Worm (Caenorhabditis elegans) whole organism, L1 larva: ENCODE measurements around the gene fipr-1.
"Not testable (repeated sequence)": the region's sequence is repeated elsewhere in the genome, so short reads cannot be mapped to it uniquely, and the experiment has no call there.

Experiments
- F16B12.6 ChIP-seq: fragments of 150-350 bp; optimal IDR thresholded peaks from 2 replicates; lab custom pipeline; 2014; ENCODE audit warnings: missing biosample characterization, missing genetic modification characterization
- aha-1 ChIP-seq: fragments of 150-350 bp; optimal IDR thresholded peaks from 2 replicates; lab custom pipeline; 2014; ENCODE audit warnings: missing biosample characterization, missing genetic modification characterization
- alr-1 ChIP-seq: fragments of 200-800 bp; sonication (Bioruptor generic); optimal IDR thresholded peaks from 2 replicates; lab custom pipeline; 2018; ENCODE audit warnings: borderline replicate concordance, mild to moderate bottlenecking, missing genetic modification characterization, missing compliant biosample characterization
- aly-2 ChIP-seq: fragments of 150-350 bp; optimal IDR thresholded peaks from 2 replicates; lab custom pipeline; 2014; ENCODE audit warnings: missing biosample characterization, missing genetic modification characterization
- ama-1 ChIP-seq: fragments of 150-350 bp; optimal IDR thresholded peaks from 2 replicates; lab custom pipeline; 2014
- ceh-63 ChIP-seq: fragments of 200-800 bp; sonication (Bioruptor generic); optimal IDR thresholded peaks from 2 replicates; lab custom pipeline; 2018; ENCODE audit warnings: mild to moderate bottlenecking, missing genetic modification characterization, missing compliant biosample characterization
- ceh-88 ChIP-seq: fragments of 200-800 bp; sonication (Bioruptor generic); IDR thresholded peaks from 2 replicates; pipeline ENCODE4 v1.3.6; 2022; ENCODE audit warnings: missing genetic modification characterization, missing compliant biosample characterization
- ceh-90 ChIP-seq: sonication (generic microtip); optimal IDR thresholded peaks from 2 replicates; lab custom pipeline; 2016; ENCODE audit warnings: missing genetic modification characterization, missing compliant biosample characterization
- dsc-1 ChIP-seq: sonication (generic microtip); optimal IDR thresholded peaks from 2 replicates; lab custom pipeline; 2016; ENCODE audit warnings: mild to moderate bottlenecking, missing genetic modification characterization, missing compliant biosample characterization
- efl-3 ChIP-seq: fragments of 200-800 bp; sonication (Bioruptor generic); optimal IDR thresholded peaks from 2 replicates; lab custom pipeline; 2018; ENCODE audit warnings: mild to moderate bottlenecking, missing genetic modification characterization, missing compliant biosample characterization
- egl-13 ChIP-seq: sonication (generic microtip); optimal IDR thresholded peaks from 2 replicates; lab custom pipeline; 2016; ENCODE audit warnings: missing genotype, missing genetic modification reagents, missing genetic modification characterization, missing compliant biosample characterization
- egl-27 ChIP-seq, 2 experiments: fragments of 150-350 bp in 1 of 2; sonication (generic microtip); optimal IDR thresholded peaks; 3 replicates each; lab custom pipeline; 2017 to 2018; ENCODE audit warnings: missing biosample characterization in 2 of 2, missing genetic modification characterization in 2 of 2, missing genetic modification reagents in 2 of 2
- ets-5 ChIP-seq: fragments of 200-800 bp; sonication (Bioruptor generic); IDR thresholded peaks from 2 replicates; pipeline ENCODE4 v1.3.6; 2022; ENCODE audit warnings: missing genetic modification characterization, missing compliant biosample characterization
- fkh-10 ChIP-seq: sonication (generic microtip); optimal IDR thresholded peaks from 2 replicates; lab custom pipeline; 2017; ENCODE audit warnings: missing biosample characterization, missing genetic modification reagents, missing genetic modification characterization
- fos-1 ChIP-seq: fragments of 150-350 bp; optimal IDR thresholded peaks from 2 replicates; lab custom pipeline; 2014; ENCODE audit warnings: missing biosample characterization, missing genetic modification characterization
- hlh-4 ChIP-seq: sonication (generic microtip); optimal IDR thresholded peaks from 2 replicates; lab custom pipeline; 2016; ENCODE audit warnings: mild to moderate bottlenecking, missing genetic modification characterization, missing compliant biosample characterization
- isw-1 ChIP-seq: fragments of 200-800 bp; sonication (Bioruptor generic); IDR thresholded peaks from 2 replicates; pipeline ENCODE4 v1.3.6; 2022; ENCODE audit warnings: missing genetic modification characterization, missing compliant biosample characterization
- lin-13 ChIP-seq: fragments of 150-350 bp; optimal IDR thresholded peaks from 2 replicates; lab custom pipeline; 2014; ENCODE audit warnings: missing biosample characterization, missing genetic modification reagents, missing genetic modification characterization
- lin-15B ChIP-seq: fragments of 150-350 bp; sonication (generic microtip); optimal IDR thresholded peaks from 3 replicates; lab custom pipeline; 2014; ENCODE audit warnings: missing biosample characterization, missing genetic modification characterization
- lin-35 ChIP-seq, 2 experiments: fragments of 150-350 bp; optimal IDR thresholded peaks; 2 replicates each; lab custom pipeline; 2014; ENCODE audit warnings: missing biosample characterization in 2 of 2, missing genetic modification characterization in 2 of 2, missing genetic modification reagents in 2 of 2
- lir-3 ChIP-seq: sonication (generic microtip); optimal IDR thresholded peaks from 2 replicates; lab custom pipeline; 2016; ENCODE audit warnings: mild to moderate bottlenecking, missing genetic modification characterization, moderate library complexity, missing compliant biosample characterization; ENCODE audit not compliant: poor library complexity
- mep-1 ChIP-seq: fragments of 150-350 bp; optimal IDR thresholded peaks from 2 replicates; lab custom pipeline; 2014; ENCODE audit warnings: missing biosample characterization, missing genetic modification characterization
- nhr-11 ChIP-seq: fragments of 150-350 bp; optimal IDR thresholded peaks from 2 replicates; lab custom pipeline; 2014; ENCODE audit warnings: missing biosample characterization, missing genetic modification characterization
- nhr-20 ChIP-seq: sonication (generic microtip); optimal IDR thresholded peaks from 2 replicates; lab custom pipeline; 2016; ENCODE audit warnings: mild to moderate bottlenecking, missing genetic modification characterization, missing compliant biosample characterization
- nhr-28 ChIP-seq: fragments of 150-350 bp; optimal IDR thresholded peaks from 2 replicates; lab custom pipeline; 2014; ENCODE audit warnings: missing biosample characterization, missing genetic modification characterization
- nhr-71 ChIP-seq: sonication (generic microtip); optimal IDR thresholded peaks from 2 replicates; lab custom pipeline; 2016; ENCODE audit warnings: mild to moderate bottlenecking, missing genetic modification characterization, moderate library complexity, missing compliant biosample characterization
- nhr-76 ChIP-seq: sonication (generic microtip); optimal IDR thresholded peaks from 2 replicates; lab custom pipeline; 2017; ENCODE audit warnings: missing biosample characterization, missing genetic modification characterization
- nhr-90 ChIP-seq: sonication (generic microtip); optimal IDR thresholded peaks from 2 replicates; lab custom pipeline; 2016; ENCODE audit warnings: mild to moderate bottlenecking, missing genetic modification characterization, missing compliant biosample characterization; ENCODE audit not compliant: poor library complexity
- pag-3 ChIP-seq: sonication (generic microtip); optimal IDR thresholded peaks from 2 replicates; lab custom pipeline; 2017; ENCODE audit warnings: missing genetic modification characterization, mild to moderate bottlenecking, missing compliant biosample characterization, antibody characterized with exemption, borderline replicate concordance; ENCODE audit not compliant: insufficient read depth
- pax-3 ChIP-seq: fragments of 200-800 bp; sonication (Bioruptor generic); optimal IDR thresholded peaks from 2 replicates; lab custom pipeline; 2018; ENCODE audit warnings: mild to moderate bottlenecking, missing genetic modification characterization, moderate library complexity, missing compliant biosample characterization
- pqm-1 ChIP-seq: sonication (generic microtip); optimal IDR thresholded peaks from 3 replicates; lab custom pipeline; 2017; ENCODE audit warnings: missing biosample characterization, missing genetic modification characterization
- rnt-1 ChIP-seq: sonication (generic microtip); optimal IDR thresholded peaks from 2 replicates; lab custom pipeline; 2016; ENCODE audit warnings: mild to moderate bottlenecking, missing genetic modification characterization, moderate library complexity, missing compliant biosample characterization
- snpc-4 ChIP-seq: fragments of 150-350 bp; optimal IDR thresholded peaks from 2 replicates; lab custom pipeline; 2014; ENCODE audit warnings: missing biosample characterization, missing genetic modification characterization
- sptf-1 ChIP-seq: fragments of 150-350 bp; optimal IDR thresholded peaks from 2 replicates; lab custom pipeline; 2014; ENCODE audit warnings: missing biosample characterization, missing genetic modification characterization
- tbx-2 ChIP-seq: sonication (generic microtip); optimal IDR thresholded peaks from 2 replicates; lab custom pipeline; 2016; ENCODE audit warnings: missing genetic modification characterization, missing compliant biosample characterization
- tlp-1 ChIP-seq: fragments of 150-350 bp; optimal IDR thresholded peaks from 2 replicates; lab custom pipeline; 2014; ENCODE audit warnings: missing biosample characterization, missing genetic modification characterization
- unc-130 ChIP-seq: fragments of 150-350 bp; optimal IDR thresholded peaks from 2 replicates; lab custom pipeline; 2017; ENCODE audit warnings: missing biosample characterization, missing genetic modification characterization, inconsistent platforms
- unc-30 ChIP-seq: sonication (generic microtip); optimal IDR thresholded peaks from 2 replicates; lab custom pipeline; 2017; ENCODE audit warnings: missing biosample characterization, missing genetic modification characterization
- unc-62 ChIP-seq: fragments of 150-350 bp; optimal IDR thresholded peaks from 2 replicates; lab custom pipeline; 2014; ENCODE audit warnings: missing biosample characterization, missing genetic modification reagents, missing genetic modification characterization
- xbp-1 ChIP-seq: sonication (generic microtip); optimal IDR thresholded peaks from 2 replicates; lab custom pipeline; 2016; ENCODE audit warnings: missing genetic modification characterization, missing compliant biosample characterization
- ztf-11 ChIP-seq, 2 experiments: sonication (generic microtip); optimal IDR thresholded peaks; 2 replicates each; lab custom pipeline; 2016 to 2017; ENCODE audit warnings: missing genetic modification characterization in 2 of 2, missing biosample characterization in 1 of 2, missing compliant biosample characterization in 1 of 2
- ztf-4 ChIP-seq: fragments of 150-350 bp; optimal IDR thresholded peaks from 2 replicates; lab custom pipeline; 2014; ENCODE audit warnings: missing biosample characterization, missing genetic modification characterization

fipr-1 gene

ce11 chrV:12395699-12396098 lies 34.2 kb upstream of the fipr-1 start, which contains the start of gene twk-14:
Gene twk-14, minus strand, starts transcription at chrV:12395706.
- TF ChIP-seq F16B12.6 (tag; lab: Kevin White, UChicago): no peak
- TF ChIP-seq pax-3 (tag; lab: Kevin White, UChicago): peak; percentile 48
- peak; percentile 90 for TF ChIP-seq dsc-1 (tag; lab: Kevin White, UChicago)
- TF ChIP-seq egl-13 (tag; lab: Kevin White, UChicago): peak; percentile 9

ce11 chrV:12386154-12386553 lies 24.6 kb upstream of the fipr-1 start, which contains the start of gene K01D12.15:
Gene K01D12.15, plus strand, starts transcription at chrV:12386454.
- no peak for TF ChIP-seq ceh-88

DNA sequence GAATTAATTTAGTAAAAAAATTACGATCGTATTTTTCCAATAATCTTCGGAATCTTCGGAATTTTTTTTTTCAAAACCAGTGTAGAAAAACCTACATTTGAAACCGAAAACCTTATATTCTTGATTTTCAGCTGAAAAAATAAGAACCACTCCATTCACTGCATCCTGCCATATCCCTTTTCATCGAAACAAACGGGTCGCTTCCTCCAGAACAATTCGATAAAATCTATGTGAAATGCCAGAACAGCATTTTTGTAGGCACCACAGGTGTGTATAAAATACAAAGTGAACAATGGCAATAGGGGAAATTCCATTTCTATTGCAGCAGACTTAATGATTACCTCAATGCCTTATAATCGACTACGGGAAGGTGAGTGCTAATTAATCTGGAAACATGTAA lies 15.7 kb upstream of the fipr-1 start, which contains the start of gene K01D12.1:
Gene K01D12.1 (plus strand): TSS at position 301 of the 400 bp plus-strand sequence.
- no peak for TF ChIP-seq ztf-11 (tag; optimal IDR thresholded peaks at IDR 0.05; lab: Kevin White, UChicago)
- TF ChIP-seq lin-35 (GFP tag; optimal IDR thresholded peaks at IDR 0.05; lab: Kevin White, UChicago): no peak
- TF ChIP-seq aly-2 (tag; lab: Kevin White, UChicago): no peak
- TF ChIP-seq lin-15B (tag; lab: Kevin White, UChicago): no peak
- TF ChIP-seq hlh-4 (tag; lab: Kevin White, UChicago): no peak
- no peak for TF ChIP-seq snpc-4 (tag; lab: Kevin White, UChicago)
- no peak for TF ChIP-seq ceh-90 (tag; lab: Kevin White, UChicago)
- no peak for TF ChIP-seq pag-3 (tag; lab: Kevin White, UChicago)
- TF ChIP-seq ztf-4: no peak
- no peak for TF ChIP-seq nhr-71
- TF ChIP-seq unc-130: no peak
- no peak for TF ChIP-seq pqm-1 (tag; lab: Kevin White, UChicago)

DNA sequence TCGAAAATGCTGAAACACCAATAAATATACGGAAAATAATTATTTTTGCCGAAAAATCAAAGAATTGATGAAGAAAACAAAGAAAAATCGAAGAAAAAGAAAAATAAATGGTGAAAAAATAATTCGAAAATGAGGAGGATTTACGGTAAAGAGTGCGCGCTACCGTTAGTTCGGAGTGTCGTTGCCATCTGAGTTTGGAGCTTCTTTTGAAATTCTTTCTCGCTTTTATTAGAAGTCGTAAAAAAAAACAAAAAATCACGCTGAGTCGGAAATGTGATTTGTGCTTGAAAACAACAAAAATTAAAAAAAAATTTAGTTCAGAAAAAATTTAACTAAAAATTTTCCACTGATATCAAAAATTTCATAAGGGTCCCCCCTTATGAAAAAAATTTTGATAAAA lies 12.7 kb upstream of the fipr-1 start, which contains the start of gene F23H12.10:
Gene F23H12.10 (minus strand): TSS at position 12 of the 400 bp plus-strand sequence.
- not testable (repeated sequence) for TF ChIP-seq mep-1 (tag; lab: Kevin White, UChicago); nhr-11 (tag; lab: Kevin White, UChicago); tlp-1

DNA sequence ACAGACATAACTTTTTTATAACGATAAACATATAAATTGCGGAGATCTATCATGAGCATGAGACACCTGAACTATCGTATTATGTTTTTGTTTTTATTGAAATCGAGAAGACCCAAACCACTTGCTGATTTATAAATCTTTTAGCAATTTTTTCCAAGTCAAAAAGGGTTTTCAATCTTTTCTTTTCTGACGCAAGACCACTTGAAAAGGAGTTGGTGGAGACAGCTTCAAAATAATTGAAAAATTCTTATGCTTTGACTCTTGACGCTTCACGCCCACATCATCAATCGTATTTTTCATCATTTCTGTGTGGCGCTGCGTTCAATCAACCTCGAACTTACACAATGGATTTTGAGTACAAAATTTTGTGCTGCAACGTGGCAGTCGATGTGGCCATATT lies 9.8 kb upstream of the fipr-1 start, which contains the start of gene F23H12.7:
Gene F23H12.7 (plus strand): TSS at position 301 of the 400 bp plus-strand sequence.
- no peak for TF ChIP-seq aha-1 (tag; lab: Kevin White, UChicago)
- TF ChIP-seq egl-27 (tag; optimal IDR thresholded peaks at IDR 0.05; lab: Kevin White, UChicago): no peak
- TF ChIP-seq ama-1 (lab: Kevin White, UChicago): no peak
- TF ChIP-seq lin-13 (GFP tag; lab: Kevin White, UChicago): no peak
- no peak for TF ChIP-seq unc-62 (GFP tag; lab: Kevin White, UChicago)
- no peak for TF ChIP-seq nhr-90 (tag; lab: Kevin White, UChicago)
- no peak for TF ChIP-seq isw-1
- no peak for TF ChIP-seq dsc-1 (tag; lab: Kevin White, UChicago)
- no peak for TF ChIP-seq rnt-1 (tag; lab: Kevin White, UChicago)
- TF ChIP-seq xbp-1 (tag; lab: Kevin White, UChicago): no peak
- TF ChIP-seq unc-30: no peak
- TF ChIP-seq efl-3 (GFP tag; lab: Kevin White, UChicago): no peak

ce11 chrV:12369437-12369836 lies 7.9 kb upstream of the fipr-1 start, which contains the start of gene gcy-13:
Gene gcy-13, minus strand, starts transcription at chrV:12369537.
- no peak for TF ChIP-seq ets-5 (GFP tag; lab: Robert Waterston, UW)
- no peak for TF ChIP-seq alr-1
- TF ChIP-seq fos-1 (tag; lab: Kevin White, UChicago): no peak
- no peak for TF ChIP-seq tbx-2 (tag; lab: Kevin White, UChicago)
- no peak for TF ChIP-seq nhr-76
- TF ChIP-seq nhr-28: no peak
- TF ChIP-seq ceh-63: no peak
- no peak for TF ChIP-seq unc-30
- TF ChIP-seq fkh-10 (GFP tag; lab: Kevin White, UChicago): no peak
- no peak for TF ChIP-seq sptf-1 (tag; lab: Kevin White, UChicago)
- TF ChIP-seq xbp-1 (tag; lab: Kevin White, UChicago): no peak
- no peak for TF ChIP-seq nhr-20
- no peak for TF ChIP-seq dsc-1 (tag; lab: Kevin White, UChicago)
- TF ChIP-seq lir-3: no peak
